Worm (Caenorhabditis elegans): ENCODE measurements around the gene C28H8.7.

The C28H8.7 gene

DNA sequence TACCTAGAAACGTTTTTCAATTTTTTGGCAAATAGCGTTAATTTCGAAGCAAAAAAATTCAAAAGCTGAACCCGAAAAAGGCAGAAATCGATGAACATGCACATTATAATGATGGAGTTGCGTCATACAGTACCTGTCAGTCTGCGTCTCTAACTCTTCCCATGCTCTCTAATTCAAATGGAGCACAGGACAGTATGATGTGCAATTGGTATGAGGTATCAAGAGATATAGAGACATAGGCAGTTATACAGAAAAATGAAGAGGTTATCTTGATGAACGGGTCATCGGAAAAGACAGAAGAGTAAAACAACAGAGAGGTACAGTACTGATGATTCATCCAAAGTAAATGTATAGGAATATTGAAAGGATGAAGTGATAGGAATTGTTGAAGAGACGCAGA is 13.9 kb upstream of the C28H8.7 start:
- TF ChIP-seq nhr-12 (tag; optimal IDR thresholded peaks at IDR 0.05) (no peak), zip-8 (tag; optimal IDR thresholded peaks at IDR 0.05) (peak; percentile 92), ceh-39 (tag; optimal IDR thresholded peaks at IDR 0.05) (peak; percentile 96), nhr-2 (tag; optimal IDR thresholded peaks at IDR 0.05) (peak; percentile 85)

- TF ChIP-seq unc-120 (tag; optimal IDR thresholded peaks at IDR 0.05; ENCODE audit: poor library complexity, severe bottlenecking) (peak; percentile 67), blmp-1 (tag; optimal IDR thresholded peaks at IDR 0.05) (no peak), hlh-1 (tag; optimal IDR thresholded peaks at IDR 0.05) (peak; percentile 59)
These were observed 11.8 kb upstream of the C28H8.7 start for ce11 chrIII:5898631-5899030.

DNA sequence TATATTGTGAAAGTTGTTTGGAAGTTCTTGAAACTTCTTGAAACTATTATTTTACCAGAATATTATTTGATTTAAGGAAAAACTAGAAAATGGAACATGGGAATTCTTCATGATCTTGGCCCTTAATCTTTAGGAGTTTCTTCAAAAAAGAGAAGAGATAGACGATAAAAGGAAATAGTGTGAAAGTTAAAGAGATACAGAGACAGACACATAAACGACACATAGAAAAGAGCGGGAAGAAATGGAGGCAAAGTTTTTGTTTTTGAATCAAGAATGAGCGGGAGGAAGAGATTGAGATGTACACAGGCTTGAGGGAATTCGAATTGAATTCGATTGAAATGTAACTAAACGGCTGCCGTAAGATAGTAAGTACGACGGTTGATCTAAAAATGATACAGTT is 10.7 kb upstream of the C28H8.7 start:
- TF ChIP-seq drap-1 (GFP tag; optimal IDR thresholded peaks at IDR 0.05) (no peak), flh-1 (GFP tag; optimal IDR thresholded peaks at IDR 0.05) (no peak), pha-4 (tag; optimal IDR thresholded peaks at IDR 0.05) (no peak), ces-1 (GFP tag; optimal IDR thresholded peaks at IDR 0.05) (peak; percentile 27)

- TF ChIP-seq lin-32 (GFP tag; optimal IDR thresholded peaks at IDR 0.05) (no peak), nhr-28 (tag; optimal IDR thresholded peaks at IDR 0.05) (no peak), ceh-39 (tag; optimal IDR thresholded peaks at IDR 0.05) (no peak), blmp-1 (tag; optimal IDR thresholded peaks at IDR 0.05) (no peak), elt-1 (tag; optimal IDR thresholded peaks at IDR 0.05; ENCODE audit: borderline replicate concordance, insufficient read depth) (no peak), bed-3 (GFP tag; optimal IDR thresholded peaks at IDR 0.05) (no peak), ztf-11 (tag; optimal IDR thresholded peaks at IDR 0.05) (no peak), nhr-2 (tag; optimal IDR thresholded peaks at IDR 0.05) (no peak), tbx-8 (GFP tag; optimal IDR thresholded peaks at IDR 0.05) (no peak), mab-5 (tag; optimal IDR thresholded peaks at IDR 0.05) (no peak), unc-62 (GFP tag; optimal IDR thresholded peaks at IDR 0.05) (no peak), unc-120 (tag; optimal IDR thresholded peaks at IDR 0.05; ENCODE audit: poor library complexity, severe bottlenecking) (no peak), mls-2 (tag; optimal IDR thresholded peaks at IDR 0.05) (no peak), nhr-76 (tag; optimal IDR thresholded peaks at IDR 0.05) (no peak), zip-8 (tag; optimal IDR thresholded peaks at IDR 0.05) (no peak), lin-13 (tag; optimal IDR thresholded peaks at IDR 0.05) (no peak), hlh-1 (tag; optimal IDR thresholded peaks at IDR 0.05) (no peak)
These were observed 9.1 kb upstream of the C28H8.7 start, which contains the start of gene pxl-1 for ce11 chrIII:5895913-5896312. Gene pxl-1, minus strand, starts transcription at chrIII:5896013.

ce11 chrIII:5892909-5893308 is 6.1 kb upstream of the C28H8.7 start:
- TF ChIP-seq nhr-237 (tag; optimal IDR thresholded peaks at IDR 0.05): no peak
- no peak for TF ChIP-seq tbx-8 (GFP tag; optimal IDR thresholded peaks at IDR 0.05)
- TF ChIP-seq ceh-83 (GFP tag; optimal IDR thresholded peaks at IDR 0.05): no peak
- TF ChIP-seq ces-1 (GFP tag; optimal IDR thresholded peaks at IDR 0.05): no peak
- no peak for TF ChIP-seq lin-32 (GFP tag; optimal IDR thresholded peaks at IDR 0.05)
- TF ChIP-seq elt-1 (tag; optimal IDR thresholded peaks at IDR 0.05; ENCODE audit: borderline replicate concordance, insufficient read depth): no peak
- TF ChIP-seq mls-2 (tag; optimal IDR thresholded peaks at IDR 0.05): no peak
- TF ChIP-seq nhr-12 (tag; optimal IDR thresholded peaks at IDR 0.05): no peak
- no peak for TF ChIP-seq nhr-2 (tag; optimal IDR thresholded peaks at IDR 0.05)
- no peak for TF ChIP-seq unc-62 (GFP tag; optimal IDR thresholded peaks at IDR 0.05)
- no peak for TF ChIP-seq snpc-4 (tag; optimal IDR thresholded peaks at IDR 0.05)

- TF ChIP-seq lsy-2 (tag; optimal IDR thresholded peaks at IDR 0.05) (no peak), pha-4 (tag; optimal IDR thresholded peaks at IDR 0.05) (no peak), cnd-1 (tag; optimal IDR thresholded peaks at IDR 0.05) (no peak)
These were observed 1.9 kb upstream of the C28H8.7 start, which contains the start of gene C28H8.8 for ce11 chrIII:5888675-5889074. Gene C28H8.8, minus strand, starts transcription at chrIII:5888775.

DNA sequence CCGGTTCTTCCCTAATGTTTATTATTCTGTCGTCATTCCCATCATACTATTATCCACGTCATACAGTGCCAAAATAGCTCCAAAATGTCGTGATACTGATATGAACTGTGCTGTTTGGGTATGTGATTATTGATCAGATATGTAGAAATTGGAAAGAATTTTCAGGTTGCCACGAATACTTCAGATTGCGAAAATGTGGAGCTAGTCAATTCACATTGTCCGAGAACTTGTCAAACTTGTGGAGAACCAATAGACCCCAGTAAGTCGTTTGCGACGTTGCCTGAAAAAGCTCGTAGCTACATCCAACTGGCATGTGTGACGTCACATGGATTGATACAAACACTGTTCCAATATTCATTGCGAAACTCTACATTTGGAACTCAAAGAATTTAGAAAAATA is 2.3 kb downstream of the C28H8.7 start:
- TF ChIP-seq cnd-1 (tag; optimal IDR thresholded peaks at IDR 0.05) (no peak), M03D4.4 (tag; optimal IDR thresholded peaks at IDR 0.05) (no peak), ztf-11 (tag; optimal IDR thresholded peaks at IDR 0.05) (no peak), lsy-2 (tag; optimal IDR thresholded peaks at IDR 0.05) (no peak), elt-3 (tag; optimal IDR thresholded peaks at IDR 0.05) (no peak), mls-2 (tag; optimal IDR thresholded peaks at IDR 0.05) (no peak), unc-120 (tag; optimal IDR thresholded peaks at IDR 0.05; ENCODE audit: poor library complexity, severe bottlenecking) (no peak), lin-32 (GFP tag; optimal IDR thresholded peaks at IDR 0.05) (no peak), ceh-39 (tag; optimal IDR thresholded peaks at IDR 0.05) (no peak), hlh-1 (tag; optimal IDR thresholded peaks at IDR 0.05) (no peak), nhr-12 (tag; optimal IDR thresholded peaks at IDR 0.05) (no peak), drap-1 (GFP tag; optimal IDR thresholded peaks at IDR 0.05) (no peak), ceh-43 (GFP tag; optimal IDR thresholded peaks at IDR 0.05) (no peak)
